Worm (Caenorhabditis elegans) whole organism, L1 larva: ENCODE results near the gene F10C2.5.

ENCODE experiments used
- ceh-82 ChIP-seq, 3 experiments: fragments of 150-350 bp in 1 of 3; sonication (generic microtip) in 2 of 3; optimal IDR thresholded peaks; 2 replicates each; lab custom pipeline; 2014 to 2017; ENCODE audit warnings: missing biosample characterization in 3 of 3, missing genetic modification characterization in 3 of 3
- ces-1 ChIP-seq: fragments of 150-350 bp; optimal IDR thresholded peaks from 2 replicates; lab custom pipeline; 2014; ENCODE audit warnings: missing biosample characterization, missing genetic modification reagents, missing genetic modification characterization
- fkh-10 ChIP-seq: sonication (generic microtip); optimal IDR thresholded peaks from 2 replicates; lab custom pipeline; 2017; ENCODE audit warnings: missing biosample characterization, missing genetic modification reagents, missing genetic modification characterization
- mab-9 ChIP-seq: fragments of 200-800 bp; sonication (Bioruptor generic); IDR thresholded peaks from 2 replicates; pipeline ENCODE4 v1.3.6; 2022; ENCODE audit warnings: missing genetic modification reagents, missing genetic modification characterization, missing compliant biosample characterization
- nhr-11 ChIP-seq: fragments of 150-350 bp; optimal IDR thresholded peaks from 2 replicates; lab custom pipeline; 2014; ENCODE audit warnings: missing biosample characterization, missing genetic modification characterization
- nhr-12 ChIP-seq: sonication (generic microtip); optimal IDR thresholded peaks from 2 replicates; lab custom pipeline; 2017; ENCODE audit warnings: missing biosample characterization, missing genetic modification characterization
- nhr-237 ChIP-seq: fragments of 150-350 bp; optimal IDR thresholded peaks from 2 replicates; lab custom pipeline; 2014; ENCODE audit warnings: missing biosample characterization, missing genetic modification characterization
- nhr-84 ChIP-seq: sonication (generic microtip); optimal IDR thresholded peaks from 2 replicates; lab custom pipeline; 2017; ENCODE audit warnings: missing biosample characterization, missing genetic modification characterization
- snu-23 ChIP-seq: sonication (generic microtip); optimal IDR thresholded peaks from 2 replicates; lab custom pipeline; 2016; ENCODE audit warnings: missing genetic modification characterization, missing compliant biosample characterization
- zip-4 ChIP-seq: fragments of 200-800 bp; sonication (Bioruptor generic); optimal IDR thresholded peaks from 2 replicates; lab custom pipeline; 2018; ENCODE audit warnings: mild to moderate bottlenecking, missing genetic modification characterization, moderate library complexity, missing compliant biosample characterization
- ztf-11 ChIP-seq, 2 experiments: sonication (generic microtip); optimal IDR thresholded peaks; 2 replicates each; lab custom pipeline; 2016 to 2017; ENCODE audit warnings: missing genetic modification characterization in 2 of 2, missing biosample characterization in 1 of 2, missing compliant biosample characterization in 1 of 2
- ztf-4 ChIP-seq: fragments of 150-350 bp; optimal IDR thresholded peaks from 2 replicates; lab custom pipeline; 2014; ENCODE audit warnings: missing biosample characterization, missing genetic modification characterization

DNA sequence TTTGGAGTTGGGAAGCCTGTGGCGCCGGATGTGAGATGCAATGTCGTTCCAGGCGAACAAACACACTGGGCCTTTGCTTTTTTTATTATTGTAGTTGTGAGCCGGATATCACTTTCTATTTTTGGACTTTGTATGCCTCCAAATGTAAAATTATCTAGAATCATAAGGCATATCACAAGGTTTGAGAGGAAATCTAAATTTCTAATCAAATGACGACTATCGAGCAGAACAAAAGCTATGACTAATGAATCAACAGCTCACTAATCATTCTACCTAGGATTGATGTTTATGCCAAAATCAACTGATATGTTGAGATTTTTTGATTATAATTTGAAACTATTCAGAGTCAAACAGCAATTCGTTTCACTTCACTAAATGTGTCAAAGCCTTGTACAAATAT is 7.3 kb upstream of the F10C2.5 start:
- TF ChIP-seq ztf-4 (tag; lab: Kevin White, UChicago) (no peak), nhr-12 (tag; lab: Kevin White, UChicago) (no peak), nhr-11 (tag; lab: Kevin White, UChicago) (no peak), mab-9 (no peak), ztf-11 (tag; optimal IDR thresholded peaks at IDR 0.05; lab: Kevin White, UChicago) (no peak), nhr-237 (tag; lab: Kevin White, UChicago) (no peak), nhr-84 (tag; lab: Kevin White, UChicago) (no peak), zip-4 (GFP tag; lab: Kevin White, UChicago) (no peak), ces-1 (GFP tag; lab: Kevin White, UChicago) (no peak), fkh-10 (GFP tag; lab: Kevin White, UChicago) (no peak), snu-23 (GFP tag; lab: Kevin White, UChicago) (no peak), ceh-82 (tag; optimal IDR thresholded peaks at IDR 0.05; lab: Kevin White, UChicago) (no peak)
